Fruit fly (Drosophila melanogaster) whole organism, embryonic: ENCODE measurements around the gene D1.

Experiments
- Asciz ChIP-seq: fragments of 200-800 bp; sonication (Bioruptor generic); optimal IDR thresholded peaks from 2 replicates; lab custom pipeline; 2017; ENCODE audit warnings: missing biosample characterization, mild to moderate bottlenecking, missing genetic modification characterization, missing genetic modification reagents
- CG12769 ChIP-seq: fragments of 200-800 bp; sonication (Bioruptor generic); optimal IDR thresholded peaks from 2 replicates; lab custom pipeline; 2019; ENCODE audit warnings: missing biosample characterization, mild to moderate bottlenecking, missing genetic modification characterization, moderate library complexity
- CG14441 ChIP-seq: fragments of 200-800 bp; sonication (Bioruptor generic); IDR thresholded peaks from 2 replicates; pipeline ENCODE4 v1.3.6; 2022; ENCODE audit warnings: missing biosample characterization, missing genetic modification characterization
- CG1602 ChIP-seq: fragments of 200-800 bp; sonication (Bioruptor generic); optimal IDR thresholded peaks from 3 replicates; lab custom pipeline; 2016; ENCODE audit warnings: missing biosample characterization, missing genetic modification characterization
- CG2875 ChIP-seq: fragments of 200-800 bp; sonication (Bioruptor generic); optimal IDR thresholded peaks from 2 replicates; lab custom pipeline; 2017; ENCODE audit warnings: missing biosample characterization, mild to moderate bottlenecking, missing genetic modification characterization, missing genetic modification reagents
- CG31224 ChIP-seq: fragments of 200-800 bp; sonication (Bioruptor generic); IDR thresholded peaks from 2 replicates; pipeline ENCODE4 v1.3.6; 2022; ENCODE audit warnings: missing biosample characterization, missing genetic modification characterization
- CG33557 ChIP-seq: fragments of 200-800 bp; sonication (Bioruptor generic); optimal IDR thresholded peaks from 2 replicates; lab custom pipeline; 2019; ENCODE audit warnings: missing biosample characterization, mild to moderate bottlenecking, missing genetic modification characterization, moderate library complexity
- Gug ChIP-seq: fragments of 200-800 bp; sonication (Bioruptor generic); IDR thresholded peaks from 4 replicates; pipeline ENCODE4 v1.3.6; 2022; ENCODE audit warnings: missing biosample characterization, missing genetic modification characterization
- cad ChIP-seq: fragments of >200 bp; optimal IDR thresholded peaks from 2 replicates; lab custom pipeline; 2017; ENCODE audit warnings: missing biosample characterization, missing genetic modification characterization
- luna ChIP-seq: fragments of 200-800 bp; sonication (Bioruptor generic); optimal IDR thresholded peaks from 2 replicates; lab custom pipeline; 2016; ENCODE audit warnings: missing biosample characterization, missing genetic modification characterization
- pan ChIP-seq, 4 experiments: fragments of >200 bp in 3 of 4; fragments of 200-800 bp in 1 of 4; sonication (Bioruptor generic) in 1 of 4; optimal IDR thresholded peaks in 3 of 4; IDR thresholded peaks in 1 of 4; 2 replicates each; pipeline versions ENCODE4 v1.3.6 to Lab custom; 2017 to 2022; ENCODE audit warnings: missing biosample characterization in 2 of 4, missing genetic modification characterization in 2 of 4, mixed read lengths in 1 of 4
- scrt ChIP-seq: fragments of 200-800 bp; sonication (Bioruptor generic); optimal IDR thresholded peaks from 2 replicates; lab custom pipeline; 2018; ENCODE audit warnings: missing biosample characterization, mild to moderate bottlenecking, missing genetic modification characterization, moderate library complexity
- trem ChIP-seq: fragments of 200-800 bp; optimal IDR thresholded peaks from 3 replicates; lab custom pipeline; 2019; ENCODE audit warnings: missing biosample characterization, mild to moderate bottlenecking, missing genetic modification characterization, moderate library complexity
- trh ChIP-seq: fragments of 200-800 bp; sonication (Bioruptor generic); optimal IDR thresholded peaks from 2 replicates; lab custom pipeline; 2016; ENCODE audit warnings: missing biosample characterization, missing genetic modification characterization

DNA sequence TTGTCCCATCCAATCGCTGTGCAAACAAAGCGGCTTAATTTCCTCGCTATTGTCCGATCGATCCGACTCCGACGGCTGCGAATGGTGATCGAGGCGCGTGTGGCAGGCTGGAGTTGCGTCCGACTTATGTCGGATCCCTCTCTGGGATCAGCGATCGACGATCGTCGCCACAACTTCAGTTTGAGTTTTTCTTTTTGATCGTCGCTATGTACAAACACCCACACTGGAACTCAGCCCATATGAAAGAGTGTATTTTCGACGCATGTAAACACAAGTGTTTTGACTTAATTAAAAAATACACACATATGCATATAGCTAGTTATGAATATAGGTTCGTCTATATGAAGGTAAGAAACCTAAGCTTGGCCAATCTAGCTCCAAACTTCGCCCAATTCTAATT, 23.6 kb upstream of the D1 start, which contains the start of gene sage:
- TF ChIP-seq CG2875 (GFP tag; lab: Kevin White, UChicago), result no peak
- no peak for TF ChIP-seq CG1602
- no peak for TF ChIP-seq Asciz
- no peak for TF ChIP-seq CG12769 (tag; lab: Kevin White, UChicago)
- no peak for TF ChIP-seq scrt (GFP tag; lab: Kevin White, UChicago)
- no peak for TF ChIP-seq trem (tag; lab: Kevin White, UChicago)
- no peak for TF ChIP-seq CG33557
- TF ChIP-seq CG31224, result no peak
- TF ChIP-seq luna, result no peak
- no peak for TF ChIP-seq trh (GFP tag; lab: Kevin White, UChicago)
- TF ChIP-seq cad (GFP tag; lab: Kevin White, UChicago), result no peak
- no peak for TF ChIP-seq Gug
- TF ChIP-seq pan (optimal IDR thresholded peaks at IDR 0.05; lab: Kevin White, UChicago), result no peak
- no peak for TF ChIP-seq pan (GFP tag; optimal IDR thresholded peaks at IDR 0.05 in 1 of 2, IDR thresholded peaks at IDR 0.05 in 1 of 2)
- TF ChIP-seq CG14441, result no peak
